Fruit fly (Drosophila melanogaster): ENCODE measurements around the gene Tektin-C.

Tektin-C gene

DNA sequence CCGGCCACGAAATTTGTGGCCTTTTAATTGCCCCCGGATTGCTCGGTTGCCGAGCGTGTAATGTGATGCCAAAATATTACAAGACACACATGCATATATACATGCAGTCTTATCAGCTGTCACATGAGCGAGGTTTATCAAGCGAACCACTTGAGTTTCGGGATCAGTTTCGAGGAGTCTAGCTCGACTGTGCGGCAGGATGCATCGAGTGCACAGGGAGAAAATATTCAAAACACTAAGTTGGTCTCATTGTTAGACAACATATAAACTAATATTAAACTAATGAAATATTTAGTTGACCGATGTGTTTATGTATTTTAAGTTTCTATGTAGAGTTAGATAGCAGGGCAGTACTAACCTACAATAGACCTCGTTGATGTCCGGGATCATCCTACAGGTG lies 20.8 kb upstream of the Tektin-C start:
- no peak for TF ChIP-seq trh (GFP tag; optimal IDR thresholded peaks at IDR 0.05)
- TF ChIP-seq CG2129 (GFP tag; IDR thresholded peaks at IDR 0.05; ENCODE audit: partially characterized antibody): no peak
- no peak for TF ChIP-seq CG4730 (GFP tag; IDR thresholded peaks at IDR 0.05)
- peak; percentile 69 for TF ChIP-seq dmrt11E (tag; optimal IDR thresholded peaks at IDR 0.05)
- no peak for TF ChIP-seq CG1529 (GFP tag; optimal IDR thresholded peaks at IDR 0.05)
- no peak for TF ChIP-seq Hand (GFP tag; optimal IDR thresholded peaks at IDR 0.05)
- peak; percentile 54 for TF ChIP-seq zf30C (GFP tag; optimal IDR thresholded peaks at IDR 0.05)
- peak; percentile 34; the same call in 1 of the 3 replicates for TF ChIP-seq CG2199 (GFP tag; IDR thresholded peaks at IDR 0.05)

DNA sequence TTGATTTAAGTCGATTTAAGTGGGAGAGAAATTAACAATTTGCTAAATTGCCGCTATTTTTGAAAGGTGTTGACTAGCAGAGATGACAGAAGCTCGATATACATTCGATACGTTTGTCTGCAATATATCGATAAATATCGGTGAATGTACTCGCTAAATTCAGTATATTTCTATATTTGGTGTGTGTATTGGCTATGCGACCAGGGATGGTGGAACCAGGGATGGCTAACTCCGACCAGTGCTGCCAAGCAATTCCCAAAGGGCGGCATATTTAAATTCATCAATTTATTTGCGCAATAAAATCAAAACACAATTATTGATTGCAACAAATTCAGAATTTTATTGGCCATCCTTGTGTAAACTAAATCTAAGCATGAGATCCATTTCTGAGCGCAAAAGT lies 16.7 kb upstream of the Tektin-C start, which contains the start of gene mad2:
Gene mad2, minus strand, starts transcription at position 78 of the 400 bp plus-strand sequence.
- TF ChIP-seq zfh1 (GFP tag; IDR thresholded peaks at IDR 0.05) (0 out of 3 replicates have a peak, but pooled peaks have one; percentile 21), CG3847 (GFP tag; IDR thresholded peaks at IDR 0.05) (peak; percentile 69), Ets97D (GFP tag; optimal IDR thresholded peaks at IDR 0.05) (peak; percentile 75), hbn (GFP tag; IDR thresholded peaks at IDR 0.05; ENCODE audit: partially characterized antibody) (peak; percentile 55; the same call in 1 of the 2 replicates), CG15601 (tag; optimal IDR thresholded peaks at IDR 0.05) (peak; percentile 54), kay (GFP tag; optimal IDR thresholded peaks at IDR 0.05) (no peak), Poxn (GFP tag; IDR thresholded peaks at IDR 0.05) (no peak), CG34422 (GFP tag; IDR thresholded peaks at IDR 0.05) (0 out of 3 replicates have a peak, but pooled peaks have one; percentile 40), psq (GFP tag; optimal IDR thresholded peaks at IDR 0.05) (no peak), unc-4 (GFP tag; IDR thresholded peaks at IDR 0.05; ENCODE audit: partially characterized antibody) (peak; percentile 74), CG12769 (tag; optimal IDR thresholded peaks at IDR 0.05) (peak; percentile 65), CG8924 (tag; optimal IDR thresholded peaks at IDR 0.05) (peak; percentile 14), luna (GFP tag; optimal IDR thresholded peaks at IDR 0.05) (no peak), CG2202 (tag; optimal IDR thresholded peaks at IDR 0.05) (peak; percentile 47), Hmr (GFP tag; optimal IDR thresholded peaks at IDR 0.05) (peak; percentile 75), CG34224 (GFP tag; IDR thresholded peaks at IDR 0.05; ENCODE audit: partially characterized antibody) (peak; percentile 74), CG3726 (GFP tag; IDR thresholded peaks at IDR 0.05) (no peak), sim (GFP tag; IDR thresholded peaks at IDR 0.05) (no peak), CG14710 (tag; optimal IDR thresholded peaks at IDR 0.05) (peak; percentile 67), trh (GFP tag; optimal IDR thresholded peaks at IDR 0.05) (no peak), Med (GFP tag) (peak; percentile 86), CG6175 (GFP tag; IDR thresholded peaks at IDR 0.05) (no peak), CHES-1-like (GFP tag; optimal IDR thresholded peaks at IDR 0.05) (peak; percentile 5), hb (GFP tag; IDR thresholded peaks at IDR 0.05; ENCODE audit: partially characterized antibody) (peak; percentile 61; the same call in 2 of the 3 replicates), Stat92E (GFP tag; optimal IDR thresholded peaks at IDR 0.05) (peak in 1 of 3 experiments; percentile 67), HmgZ (tag; optimal IDR thresholded peaks at IDR 0.05) (peak; percentile 87), Hr3 (GFP tag; optimal IDR thresholded peaks at IDR 0.05) (no peak), knrl (GFP tag; IDR thresholded peaks at IDR 0.05; ENCODE audit: partially characterized antibody) (peak; percentile 63; the same call in 2 of the 3 replicates), CG15073 (GFP tag; optimal IDR thresholded peaks at IDR 0.05) (no peak), Taf1 (GFP tag; IDR thresholded peaks at IDR 0.05) (no peak), CG10267 (tag; optimal IDR thresholded peaks at IDR 0.05) (peak; percentile 58), Xrp1 (GFP tag; IDR thresholded peaks at IDR 0.05) (0 out of 2 replicates have a peak, but pooled peaks have one; percentile 20), CG6272 (GFP tag; IDR thresholded peaks at IDR 0.05) (peak; percentile 48; the same call in 1 of the 2 replicates), MBD-R2 (GFP tag; IDR thresholded peaks at IDR 0.05) (peak; percentile 65), HmgD (GFP tag; optimal IDR thresholded peaks at IDR 0.05) (peak; percentile 81), Nf-YC (tag; optimal IDR thresholded peaks at IDR 0.05) (peak; percentile 28), sna (GFP tag; IDR thresholded peaks at IDR 0.05; ENCODE audit: partially characterized antibody) (peak; percentile 53; the same call in 1 of the 2 replicates), CG2116 (GFP tag; optimal IDR thresholded peaks at IDR 0.05) (peak; percentile 79), Mad (GFP tag; optimal IDR thresholded peaks at IDR 0.05) (peak; percentile 47), CG12219 (GFP tag; optimal IDR thresholded peaks at IDR 0.05) (no peak), chn (GFP tag; optimal IDR thresholded peaks at IDR 0.05) (peak; percentile 44), sens (GFP tag) (peak; percentile 24)

Data from whole organism, embryonic.